Worm (Caenorhabditis elegans): ENCODE data around the gene F59E11.2.

- TF ChIP-seq tbx-9 (tag; optimal IDR thresholded peaks at IDR 0.05; ENCODE audit: borderline replicate concordance) (no peak), ama-1 (optimal IDR thresholded peaks at IDR 0.05) (no peak), ama-1 (GFP tag; optimal IDR thresholded peaks at IDR 0.05) (no peak), snpc-3.4 (tag; optimal IDR thresholded peaks at IDR 0.05) (no peak), nfya-1 (tag; optimal IDR thresholded peaks at IDR 0.05; ENCODE audit: borderline replicate concordance, insufficient read depth) (no peak), ZK185.1 (tag; optimal IDR thresholded peaks at IDR 0.05; ENCODE audit: poor library complexity, severe bottlenecking) (no peak), dpl-1 (GFP tag; optimal IDR thresholded peaks at IDR 0.05) (no peak), him-1 (tag; optimal IDR thresholded peaks at IDR 0.05) (no peak), efl-1 (GFP tag; optimal IDR thresholded peaks at IDR 0.05) (no peak), pbrm-1 (GFP tag; IDR thresholded peaks at IDR 0.05) (no peak), somi-1 (GFP tag; optimal IDR thresholded peaks at IDR 0.05) (no peak), madf-3 (GFP tag; IDR thresholded peaks at IDR 0.05) (no peak)
Observed at ce11 chrV:9013765-9014164, 12.5 kb downstream of the F59E11.2 start, which contains the start of gene srh-201.

All from whole organism, young adult.